Worm (Caenorhabditis elegans) whole organism, L4/young adult: ENCODE data around the gene mml-1.

Source experiments
- W03F9.2 ChIP-seq: fragments of 150-350 bp; optimal IDR thresholded peaks from 2 replicates; lab custom pipeline; 2014; ENCODE audit warnings: missing biosample characterization, missing genetic modification characterization
- dao-5 ChIP-seq: sonication (generic microtip); optimal IDR thresholded peaks from 2 replicates; lab custom pipeline; 2016; ENCODE audit warnings: missing genotype, missing genetic modification characterization, moderate library complexity, missing compliant biosample characterization
- him-1 ChIP-seq: sonication (generic microtip); optimal IDR thresholded peaks from 2 replicates; lab custom pipeline; 2016; ENCODE audit warnings: missing genotype, missing genetic modification reagents, missing genetic modification characterization, missing compliant biosample characterization

Gene mml-1

ce11 chrIII:7373802-7374435 is 612 bp downstream of the mml-1 start:
- no peak for TF ChIP-seq W03F9.2 (tag; lab: Kevin White, UChicago)
- no peak for TF ChIP-seq him-1 (tag; lab: Kevin White, UChicago)
- TF ChIP-seq dao-5 (tag; lab: Kevin White, UChicago): no peak

ce11 chrIII:7370569-7370968 is 4.0 kb downstream of the mml-1 start:
- TF ChIP-seq W03F9.2 (tag; lab: Kevin White, UChicago) (no peak), dao-5 (tag; lab: Kevin White, UChicago) (no peak), him-1 (tag; lab: Kevin White, UChicago) (no peak)

ce11 chrIII:7369394-7370024 is 5.0 kb downstream of the mml-1 start:
- no peak for TF ChIP-seq him-1 (tag; lab: Kevin White, UChicago)
- TF ChIP-seq W03F9.2 (tag; lab: Kevin White, UChicago): no peak
- no peak for TF ChIP-seq dao-5 (tag; lab: Kevin White, UChicago)

ce11 chrIII:7367012-7367760 is 7.3 kb downstream of the mml-1 start, which contains the start of the genes T20B12.5 and T20B12.4:
T20B12.5 (minus strand) TSS chrIII:7367112.
T20B12.4 (plus strand) TSS chrIII:7367710.
- TF ChIP-seq W03F9.2 (tag; lab: Kevin White, UChicago): no peak
- no peak for TF ChIP-seq dao-5 (tag; lab: Kevin White, UChicago)
- no peak for TF ChIP-seq him-1 (tag; lab: Kevin White, UChicago)

ce11 chrIII:7365602-7366001 is 8.9 kb downstream of the mml-1 start, which contains the start of gene F08F8.11:
F08F8.11 (plus strand) TSS chrIII:7365902.
- TF ChIP-seq W03F9.2 (tag; lab: Kevin White, UChicago) (no peak), dao-5 (tag; lab: Kevin White, UChicago) (no peak), him-1 (tag; lab: Kevin White, UChicago) (no peak)

- no peak for TF ChIP-seq W03F9.2 (tag; lab: Kevin White, UChicago)
- no peak for TF ChIP-seq dao-5 (tag; lab: Kevin White, UChicago)
- TF ChIP-seq him-1 (tag; lab: Kevin White, UChicago): no peak
Observed at ce11 chrIII:7359037-7359548, 15.4 kb downstream of the mml-1 start, which contains the start of the genes eco-1 and hmgr-1. eco-1 (minus strand) TSS chrIII:7359095. hmgr-1 (plus strand) TSS chrIII:7359498.

- no peak for TF ChIP-seq dao-5 (tag; lab: Kevin White, UChicago)
- no peak for TF ChIP-seq W03F9.2 (tag; lab: Kevin White, UChicago)
- TF ChIP-seq him-1 (tag; lab: Kevin White, UChicago): no peak
Observed at ce11 chrIII:7358627-7359026, 15.9 kb downstream of the mml-1 start.

- no peak for TF ChIP-seq W03F9.2 (tag; lab: Kevin White, UChicago)
- TF ChIP-seq dao-5 (tag; lab: Kevin White, UChicago): no peak
- TF ChIP-seq him-1 (tag; lab: Kevin White, UChicago): no peak
Observed at ce11 chrIII:7357356-7357755, 17.2 kb downstream of the mml-1 start, which contains the start of gene F08F8.10. F08F8.10 (minus strand) TSS chrIII:7357393.

ce11 chrIII:7353871-7354270 is 20.7 kb downstream of the mml-1 start, which contains the start of gene F08F8.9:
F08F8.9 (minus strand) TSS chrIII:7353971.
- no peak for TF ChIP-seq him-1 (tag; lab: Kevin White, UChicago)
- no peak for TF ChIP-seq dao-5 (tag; lab: Kevin White, UChicago)
- no peak for TF ChIP-seq W03F9.2 (tag; lab: Kevin White, UChicago)

- no peak for TF ChIP-seq him-1 (tag; lab: Kevin White, UChicago)
- no peak for TF ChIP-seq dao-5 (tag; lab: Kevin White, UChicago)
- TF ChIP-seq W03F9.2 (tag; lab: Kevin White, UChicago): no peak
Observed at ce11 chrIII:7349075-7349474, 25.5 kb downstream of the mml-1 start, which contains the start of gene gos-28. gos-28 (minus strand) TSS chrIII:7349175.

- TF ChIP-seq him-1 (tag; lab: Kevin White, UChicago): no peak
- TF ChIP-seq dao-5 (tag; lab: Kevin White, UChicago): no peak
- TF ChIP-seq W03F9.2 (tag; lab: Kevin White, UChicago): no peak
Observed at ce11 chrIII:7347049-7347448, 27.5 kb downstream of the mml-1 start, which contains the start of gene F08F8.7. F08F8.7 (minus strand) TSS chrIII:7347149.

- TF ChIP-seq W03F9.2 (tag; lab: Kevin White, UChicago) (no peak), dao-5 (tag; lab: Kevin White, UChicago) (no peak), him-1 (tag; lab: Kevin White, UChicago) (no peak)
Observed at ce11 chrIII:7343389-7343788, 31.1 kb downstream of the mml-1 start, which contains the start of gene F08F8.6. F08F8.6 (plus strand) TSS chrIII:7343689.
